Fruit fly (Drosophila melanogaster): ENCODE results near the gene Eip74EF.

DNA sequence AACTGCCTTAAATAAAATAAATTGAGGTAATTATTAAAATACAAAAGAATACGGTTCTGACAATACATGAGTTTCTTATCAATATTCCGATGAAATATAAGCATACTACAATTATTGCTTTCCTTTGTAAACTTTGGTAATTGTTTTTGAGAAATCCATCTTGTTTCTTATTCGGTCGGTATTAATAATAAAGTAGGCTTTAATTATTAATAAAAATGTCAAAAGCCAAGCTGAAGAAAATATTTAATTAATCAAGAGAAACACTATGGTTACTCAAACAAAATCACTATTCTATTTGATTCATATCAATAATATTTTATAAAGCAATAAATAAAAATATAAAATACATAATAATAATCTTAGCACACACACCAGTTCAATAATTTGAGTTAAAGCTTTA, 27.5 kb upstream of the Eip74EF start, which contains the start of gene CG43085:
- no peak for TF ChIP-seq Gug (GFP tag; IDR thresholded peaks at IDR 0.05)
- no peak for TF ChIP-seq net (GFP tag; optimal IDR thresholded peaks at IDR 0.05)
- no peak for TF ChIP-seq Hr4 (GFP tag; optimal IDR thresholded peaks at IDR 0.05)
- TF ChIP-seq dac (GFP tag; optimal IDR thresholded peaks at IDR 0.05), result no peak
- TF ChIP-seq Lpt (GFP tag; optimal IDR thresholded peaks at IDR 0.05), result no peak
- no peak for TF ChIP-seq CG31627 (GFP tag; optimal IDR thresholded peaks at IDR 0.05)
- TF ChIP-seq dsx (GFP tag; optimal IDR thresholded peaks at IDR 0.05; ENCODE audit: poor library complexity, severe bottlenecking), result no peak

All from whole organism, prepupa.